Worm (Caenorhabditis elegans): ENCODE data around the gene F56A8.3.
A peak's percentile ranks its signal among the peaks of the same experiment; 100 is the strongest.

Gene F56A8.3

ce11 chrIII:13307107-13307506 is 50.4 kb downstream of the F56A8.3 start, which contains the start of the genes klp-19 and slc-36.1 (continued):
- no peak for TF ChIP-seq die-1 (tag; optimal IDR thresholded peaks at IDR 0.05)
- no peak for TF ChIP-seq F57A8.1 (GFP tag; optimal IDR thresholded peaks at IDR 0.05)
- no peak for TF ChIP-seq bed-2 (GFP tag; IDR thresholded peaks at IDR 0.05)
- TF ChIP-seq let-526 (GFP tag; IDR thresholded peaks at IDR 0.05): no peak
- TF ChIP-seq sptf-2 (GFP tag; optimal IDR thresholded peaks at IDR 0.05): no peak
- TF ChIP-seq hrde-1 (tag; optimal IDR thresholded peaks at IDR 0.05; ENCODE audit: borderline replicate concordance): no peak
- no peak for TF ChIP-seq ama-1 (optimal IDR thresholded peaks at IDR 0.05)
- TF ChIP-seq ama-1 (GFP tag; optimal IDR thresholded peaks at IDR 0.05): no peak
- no peak for TF ChIP-seq tlf-1 (GFP tag; optimal IDR thresholded peaks at IDR 0.05)
- peak; percentile 62 for TF ChIP-seq egrh-3 (GFP tag; IDR thresholded peaks at IDR 0.05)
- TF ChIP-seq dpl-1 (GFP tag; optimal IDR thresholded peaks at IDR 0.05): peak; percentile 84
- TF ChIP-seq cebp-2 (GFP tag; IDR thresholded peaks at IDR 0.05): no peak
- TF ChIP-seq unc-62 (GFP tag; optimal IDR thresholded peaks at IDR 0.05): no peak
- TF ChIP-seq F52B5.7 (tag; optimal IDR thresholded peaks at IDR 0.05): no peak
- no peak for TF ChIP-seq tbx-9 (tag; optimal IDR thresholded peaks at IDR 0.05; ENCODE audit: borderline replicate concordance)
- no peak for TF ChIP-seq C06A6.2 (GFP tag; conservative IDR thresholded peaks at IDR 0.05)
- no peak for TF ChIP-seq nhr-120 (GFP tag; IDR thresholded peaks at IDR 0.05)
- TF ChIP-seq lin-54 (GFP tag; optimal IDR thresholded peaks at IDR 0.05): peak; percentile 78
- no peak for TF ChIP-seq sea-2 (GFP tag; IDR thresholded peaks at IDR 0.05)
- no peak for TF ChIP-seq ets-4 (GFP tag; optimal IDR thresholded peaks at IDR 0.05)
- TF ChIP-seq lsy-27 (tag; optimal IDR thresholded peaks at IDR 0.05; ENCODE audit: borderline replicate concordance, insufficient read depth): no peak
- no peak for TF ChIP-seq mes-4 (tag; optimal IDR thresholded peaks at IDR 0.05)
- no peak for TF ChIP-seq F10E7.11 (tag; optimal IDR thresholded peaks at IDR 0.05)
- TF ChIP-seq F49E8.2 (tag; optimal IDR thresholded peaks at IDR 0.05; ENCODE audit: insufficient read depth): no peak
- peak; percentile 68 for TF ChIP-seq dox-1 (GFP tag; IDR thresholded peaks at IDR 0.05)
- TF ChIP-seq K11D2.4 (GFP tag; IDR thresholded peaks at IDR 0.05): no peak
- no peak for TF ChIP-seq fkh-3 (tag; optimal IDR thresholded peaks at IDR 0.05)
- no peak for TF ChIP-seq F22D6.2 (tag; optimal IDR thresholded peaks at IDR 0.05)
- TF ChIP-seq ztf-28 (GFP tag; IDR thresholded peaks at IDR 0.05): no peak
- peak; percentile 47 for TF ChIP-seq rcor-1 (GFP tag; IDR thresholded peaks at IDR 0.05)
- peak; percentile 53 for TF ChIP-seq athp-1 (tag; optimal IDR thresholded peaks at IDR 0.05)
- no peak for TF ChIP-seq Y95B8A.8 (GFP tag; IDR thresholded peaks at IDR 0.05)
- TF ChIP-seq snpc-1.1 (tag; optimal IDR thresholded peaks at IDR 0.05; ENCODE audit: insufficient read depth): no peak
- no peak for TF ChIP-seq somi-1 (GFP tag; optimal IDR thresholded peaks at IDR 0.05)
- no peak for TF ChIP-seq nhr-179 (tag; optimal IDR thresholded peaks at IDR 0.05)
- peak; percentile 86 for TF ChIP-seq D2030.7 (GFP tag; IDR thresholded peaks at IDR 0.05)
- TF ChIP-seq madf-6 (GFP tag; IDR thresholded peaks at IDR 0.05): peak; percentile 90
- no peak for TF ChIP-seq attf-5 (GFP tag; optimal IDR thresholded peaks at IDR 0.05)
- TF ChIP-seq hlh-12 (tag; optimal IDR thresholded peaks at IDR 0.05): no peak
- TF ChIP-seq mcd-1 (GFP tag; IDR thresholded peaks at IDR 0.05): peak; percentile 62
- TF ChIP-seq F23B12.7 (tag; optimal IDR thresholded peaks at IDR 0.05; ENCODE audit: insufficient read depth): peak; percentile 78

ce11 chrIII:13310552-13310951 is 53.9 kb downstream of the F56A8.3 start:
- no peak for TF ChIP-seq F22D6.2 (tag; optimal IDR thresholded peaks at IDR 0.05)
- TF ChIP-seq attf-5 (GFP tag; optimal IDR thresholded peaks at IDR 0.05): peak; percentile 27

Measured in whole organism, young adult.